Fruit fly (Drosophila melanogaster): Measurements from ENCODE around the gene Arl2.
A peak's percentile ranks its signal among the peaks of the same experiment; 100 is the strongest.

Arl2 gene

dm6 chr3R:8333768-8334470 lies 7.0 kb upstream of the Arl2 start, which contains the start of gene Poxm (continued):
- TF ChIP-seq hbn (GFP tag; IDR thresholded peaks at IDR 0.05; ENCODE audit: partially characterized antibody), result no peak
- peak; percentile 78 for TF ChIP-seq seq (GFP tag; IDR thresholded peaks at IDR 0.05)
- peak; percentile 83 for TF ChIP-seq Asciz (GFP tag; optimal IDR thresholded peaks at IDR 0.05)
- peak; percentile 97 for TF ChIP-seq CG18262 (tag; optimal IDR thresholded peaks at IDR 0.05)
- peak; percentile 90; the same call in 1 of the 2 replicates for TF ChIP-seq CG14667 (GFP tag; IDR thresholded peaks at IDR 0.05)
- TF ChIP-seq slp2 (GFP tag; optimal IDR thresholded peaks at IDR 0.05), result peak; percentile 64
- peak; percentile 71 for TF ChIP-seq CG9932 (GFP tag; IDR thresholded peaks at IDR 0.05)
- TF ChIP-seq CG15601 (tag; optimal IDR thresholded peaks at IDR 0.05), result peak; percentile 89
- no peak for TF ChIP-seq pan (optimal IDR thresholded peaks at IDR 0.05)
- TF ChIP-seq pan (GFP tag; optimal IDR thresholded peaks at IDR 0.05 in 1 of 2, IDR thresholded peaks at IDR 0.05 in 1 of 2), result peak in 1 of 2 experiments; percentile 82
- peak; percentile 91 for TF ChIP-seq zen (tag; optimal IDR thresholded peaks at IDR 0.05)
- TF ChIP-seq vvl (GFP tag; IDR thresholded peaks at IDR 0.05), result peak; percentile 89
- TF ChIP-seq ewg (GFP tag; optimal IDR thresholded peaks at IDR 0.05), result peak; percentile 86
- TF ChIP-seq Adf1 (GFP tag; IDR thresholded peaks at IDR 0.05), result peak; percentile 85
- TF ChIP-seq klu (GFP tag; IDR thresholded peaks at IDR 0.05), result peak; percentile 84
- TF ChIP-seq H15 (GFP tag; IDR thresholded peaks at IDR 0.05), result peak; percentile 84
- peak; percentile 87 for TF ChIP-seq Blimp-1 (GFP tag; optimal IDR thresholded peaks at IDR 0.05)
- peak; percentile 48; the same call in 1 of the 3 replicates for TF ChIP-seq Dbx (GFP tag; IDR thresholded peaks at IDR 0.05)
- peak; percentile 82; the same call in 1 of the 2 replicates for TF ChIP-seq CG32767 (GFP tag; IDR thresholded peaks at IDR 0.05)
- TF ChIP-seq dm (GFP tag; optimal IDR thresholded peaks at IDR 0.05), result peak; percentile 57
- TF ChIP-seq Sin3A (optimal IDR thresholded peaks at IDR 0.05), result no peak
- peak; percentile 77 for TF ChIP-seq salm (tag; optimal IDR thresholded peaks at IDR 0.05)
- no peak for TF ChIP-seq usp (GFP tag; optimal IDR thresholded peaks at IDR 0.05)
- peak; percentile 57 for TF ChIP-seq CG11085 (GFP tag; IDR thresholded peaks at IDR 0.05)
- TF ChIP-seq cato (GFP tag; optimal IDR thresholded peaks at IDR 0.05; ENCODE audit: borderline replicate concordance), result peak; percentile 89
- 0 out of 3 replicates have a peak, but pooled peaks have one; percentile 28 for TF ChIP-seq ci (GFP tag; IDR thresholded peaks at IDR 0.05)
- peak; percentile 59 for TF ChIP-seq TFAM (GFP tag; optimal IDR thresholded peaks at IDR 0.05)
- TF ChIP-seq CG11456 (GFP tag; IDR thresholded peaks at IDR 0.05), result peak; percentile 86
- no peak for TF ChIP-seq fu2 (GFP tag; optimal IDR thresholded peaks at IDR 0.05)
- TF ChIP-seq CG15269 (tag; optimal IDR thresholded peaks at IDR 0.05), result peak; percentile 92
- TF ChIP-seq so (GFP tag; IDR thresholded peaks at IDR 0.05), result peak; percentile 64; the same call in 1 of the 3 replicates
- TF ChIP-seq CG11560 (tag; IDR thresholded peaks at IDR 0.05), result peak; percentile 83
- TF ChIP-seq z (GFP tag; IDR thresholded peaks at IDR 0.05), result peak; percentile 7; the same call in 1 of the 3 replicates
- peak; percentile 56 for TF ChIP-seq Jarid2 (GFP tag; optimal IDR thresholded peaks at IDR 0.05)
- TF ChIP-seq Mrtf (GFP tag; IDR thresholded peaks at IDR 0.05), result peak; percentile 85; the same call in 2 of the 3 replicates
- peak; percentile 95 for TF ChIP-seq CG31441 (GFP tag; IDR thresholded peaks at IDR 0.05)
- TF ChIP-seq Ptx1 (GFP tag; IDR thresholded peaks at IDR 0.05), result peak; percentile 94
- peak; percentile 23 for TF ChIP-seq CG7928 (GFP tag; optimal IDR thresholded peaks at IDR 0.05)
- TF ChIP-seq CG15696 (tag; optimal IDR thresholded peaks at IDR 0.05), result peak; percentile 94
- peak; percentile 77 for TF ChIP-seq run (tag; optimal IDR thresholded peaks at IDR 0.05)
- TF ChIP-seq sqz (GFP tag; optimal IDR thresholded peaks at IDR 0.05), result peak; percentile 90
- TF ChIP-seq CG10267 (tag; optimal IDR thresholded peaks at IDR 0.05), result peak; percentile 86
- TF ChIP-seq schlank (tag; optimal IDR thresholded peaks at IDR 0.05), result no peak
- peak; percentile 96 for TF ChIP-seq CG2712 (tag; optimal IDR thresholded peaks at IDR 0.05)
- peak; percentile 86 for TF ChIP-seq Rfx (GFP tag; IDR thresholded peaks at IDR 0.05)
- TF ChIP-seq Trl (optimal IDR thresholded peaks at IDR 0.05), result peak; percentile 47 to 78
- peak; percentile 58 for TF ChIP-seq Trl (GFP tag; optimal IDR thresholded peaks at IDR 0.05)
- peak; percentile 61 for TF ChIP-seq gcm2 (GFP tag; optimal IDR thresholded peaks at IDR 0.05)
- TF ChIP-seq CG16815 (GFP tag; optimal IDR thresholded peaks at IDR 0.05), result peak; percentile 91
- TF ChIP-seq maf-S (GFP tag; optimal IDR thresholded peaks at IDR 0.05), result peak; percentile 21
- TF ChIP-seq gro (GFP tag; optimal IDR thresholded peaks at IDR 0.05), result no peak

All from whole organism, embryonic.